Fruit fly (Drosophila melanogaster): ENCODE data around the gene Fkbp39.

The Fkbp39 gene

dm6 chr3R:15342926-15343685, 10.2 kb upstream of the Fkbp39 start, which contains the start of gene Nagk (continued):
- TF ChIP-seq bowl (GFP tag; IDR thresholded peaks at IDR 0.05) (no peak), CG8290 (GFP tag; optimal IDR thresholded peaks at IDR 0.05) (no peak), CG8290 (tag; optimal IDR thresholded peaks at IDR 0.05) (peak in 1 of 2 experiments; percentile 80), CG6272 (GFP tag; IDR thresholded peaks at IDR 0.05) (no peak), ap (GFP tag; IDR thresholded peaks at IDR 0.05) (no peak), BEAF-32 (GFP tag; optimal IDR thresholded peaks at IDR 0.05) (peak; percentile 14), CG10959 (GFP tag; IDR thresholded peaks at IDR 0.05) (no peak), Camta (GFP tag; optimal IDR thresholded peaks at IDR 0.05) (peak; percentile 40), HLH4C (GFP tag; IDR thresholded peaks at IDR 0.05; ENCODE audit: partially characterized antibody) (no peak), sd (tag; optimal IDR thresholded peaks at IDR 0.05) (no peak), sens-2 (GFP tag; IDR thresholded peaks at IDR 0.05) (no peak), Sry-β (GFP tag; optimal IDR thresholded peaks at IDR 0.05) (no peak), CG7357 (GFP tag; IDR thresholded peaks at IDR 0.05) (no peak), Myb (GFP tag; optimal IDR thresholded peaks at IDR 0.05) (peak; percentile 33), fd96Cb (tag; optimal IDR thresholded peaks at IDR 0.05) (peak; percentile 41), Dip3 (GFP tag; optimal IDR thresholded peaks at IDR 0.05) (peak; percentile 58), crc (GFP tag; optimal IDR thresholded peaks at IDR 0.05) (peak; percentile 12), odd (GFP tag; optimal IDR thresholded peaks at IDR 0.05) (peak; percentile 68), Neu2 (GFP tag; optimal IDR thresholded peaks at IDR 0.05; ENCODE audit: borderline replicate concordance) (no peak), CG10147 (GFP tag; optimal IDR thresholded peaks at IDR 0.05) (peak; percentile 50), CG3838 (GFP tag; optimal IDR thresholded peaks at IDR 0.05) (no peak), mirr (GFP tag; optimal IDR thresholded peaks at IDR 0.05) (peak; percentile 31), CG4617 (GFP tag; optimal IDR thresholded peaks at IDR 0.05; ENCODE audit: borderline replicate concordance) (peak; percentile 13), ftz-f1 (GFP tag; optimal IDR thresholded peaks at IDR 0.05) (peak; percentile 34), inv (GFP tag; IDR thresholded peaks at IDR 0.05; ENCODE audit: partially characterized antibody) (no peak), Bgb (GFP tag; IDR thresholded peaks at IDR 0.05; ENCODE audit: partially characterized antibody) (peak; percentile 63; the same call in 1 of the 2 replicates), Bteb2 (GFP tag; optimal IDR thresholded peaks at IDR 0.05) (peak; percentile 50), gcm (GFP tag; optimal IDR thresholded peaks at IDR 0.05) (peak; percentile 92), CG13287 (GFP tag; IDR thresholded peaks at IDR 0.05; ENCODE audit: partially characterized antibody) (peak; percentile 36; the same call in 1 of the 2 replicates), CG12942 (GFP tag; optimal IDR thresholded peaks at IDR 0.05) (peak; percentile 12), Hey (tag; optimal IDR thresholded peaks at IDR 0.05) (no peak), emc (GFP tag; optimal IDR thresholded peaks at IDR 0.05) (peak; percentile 45), sob (GFP tag; IDR thresholded peaks at IDR 0.05) (0 out of 2 replicates have a peak, but pooled peaks have one; percentile 27), Hr3 (GFP tag; optimal IDR thresholded peaks at IDR 0.05) (peak; percentile 77), CG15011 (GFP tag; optimal IDR thresholded peaks at IDR 0.05) (peak; percentile 71), nom (GFP tag; optimal IDR thresholded peaks at IDR 0.05) (no peak), gsb (GFP tag; IDR thresholded peaks at IDR 0.05) (no peak), peb (GFP tag; IDR thresholded peaks at IDR 0.05) (no peak), CrebB (tag; optimal IDR thresholded peaks at IDR 0.05) (peak; percentile 40), tx (GFP tag; optimal IDR thresholded peaks at IDR 0.05) (peak; percentile 34), Hr51 (GFP tag; optimal IDR thresholded peaks at IDR 0.05) (peak; percentile 13 to 68), p53 (GFP tag; optimal IDR thresholded peaks at IDR 0.05) (no peak), CG9727 (GFP tag; optimal IDR thresholded peaks at IDR 0.05) (peak; percentile 84), HmgZ (tag; optimal IDR thresholded peaks at IDR 0.05) (peak; percentile 5), Nf-YB (GFP tag; optimal IDR thresholded peaks at IDR 0.05) (peak; percentile 46), CG1647 (GFP tag; optimal IDR thresholded peaks at IDR 0.05) (no peak), CG17328 (GFP tag; IDR thresholded peaks at IDR 0.05) (peak; percentile 56), CG13775 (GFP tag; optimal IDR thresholded peaks at IDR 0.05) (peak; percentile 79), CG2120 (GFP tag; optimal IDR thresholded peaks at IDR 0.05) (peak; percentile 69)

Measured in whole organism, embryonic.